Fruit fly (Drosophila melanogaster): ENCODE data around the gene Rpn13R.

The Rpn13R gene

DNA sequence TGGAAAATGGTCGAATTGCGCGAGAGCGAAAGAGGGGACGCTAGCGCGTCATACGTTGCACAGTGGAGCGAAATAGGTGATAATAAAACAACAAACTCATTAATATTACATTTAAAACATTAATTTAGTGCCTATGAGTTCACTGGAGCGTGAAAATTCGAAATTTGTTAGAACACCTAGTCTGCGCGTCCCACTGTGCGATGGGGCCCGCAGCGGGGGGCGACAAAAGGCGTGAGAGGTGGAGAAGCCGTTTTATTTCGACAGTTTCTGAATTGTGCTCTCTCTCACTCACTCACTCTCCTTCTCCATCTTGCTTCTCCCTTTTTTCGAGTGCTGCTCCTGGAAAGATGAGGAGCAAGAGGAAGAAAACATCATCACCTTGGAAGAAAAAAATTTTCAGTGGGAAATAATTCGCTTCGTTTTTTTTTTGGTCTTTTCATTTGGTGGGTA, 48.0 kb upstream of the Rpn13R start (continued):
- peak; percentile 59 for TF ChIP-seq CG3995 (GFP tag; optimal IDR thresholded peaks at IDR 0.05)
- TF ChIP-seq CG6254 (GFP tag; optimal IDR thresholded peaks at IDR 0.05): peak; percentile 91
- peak; percentile 77 for TF ChIP-seq CG33557 (GFP tag; optimal IDR thresholded peaks at IDR 0.05)
- peak; percentile 95 for TF ChIP-seq mam (GFP tag; optimal IDR thresholded peaks at IDR 0.05)
- peak; percentile 81 for TF ChIP-seq CG12104 (GFP tag; optimal IDR thresholded peaks at IDR 0.05)
- peak; percentile 89 for TF ChIP-seq Max (GFP tag; optimal IDR thresholded peaks at IDR 0.05)
- peak; percentile 78 for TF ChIP-seq CG9876 (GFP tag; optimal IDR thresholded peaks at IDR 0.05)
- TF ChIP-seq CG30020 (tag; optimal IDR thresholded peaks at IDR 0.05): peak; percentile 57
- TF ChIP-seq fu2 (GFP tag; optimal IDR thresholded peaks at IDR 0.05): peak; percentile 92
- TF ChIP-seq CG8281 (tag; optimal IDR thresholded peaks at IDR 0.05): peak; percentile 71
- TF ChIP-seq ara (GFP tag; IDR thresholded peaks at IDR 0.05): peak; percentile 96
- peak; percentile 82 for TF ChIP-seq Adf1 (GFP tag; IDR thresholded peaks at IDR 0.05)
- peak; percentile 95 for TF ChIP-seq CG9932 (GFP tag; IDR thresholded peaks at IDR 0.05)
- TF ChIP-seq ac (GFP tag; optimal IDR thresholded peaks at IDR 0.05): peak; percentile 88
- TF ChIP-seq CG4707 (GFP tag; optimal IDR thresholded peaks at IDR 0.05): peak; percentile 98
- peak; percentile 98 for TF ChIP-seq ci (GFP tag; IDR thresholded peaks at IDR 0.05)
- TF ChIP-seq zfh2 (GFP tag; optimal IDR thresholded peaks at IDR 0.05): peak; percentile 91
- peak; percentile 83 for TF ChIP-seq MTF-1 (GFP tag; optimal IDR thresholded peaks at IDR 0.05; ENCODE audit: borderline replicate concordance)
- TF ChIP-seq CG8388 (GFP tag; optimal IDR thresholded peaks at IDR 0.05): peak; percentile 81
- peak; percentile 94 for TF ChIP-seq onecut (GFP tag; IDR thresholded peaks at IDR 0.05)
- peak; percentile 94 for TF ChIP-seq pnt (GFP tag; optimal IDR thresholded peaks at IDR 0.05)
- TF ChIP-seq mld (GFP tag; IDR thresholded peaks at IDR 0.05; ENCODE audit: partially characterized antibody): 0 out of 3 replicates have a peak, but pooled peaks have one; percentile 55
- peak; percentile 94 for TF ChIP-seq CG1647 (GFP tag; optimal IDR thresholded peaks at IDR 0.05)
- peak; percentile 50; the same call in 2 of the 3 replicates for TF ChIP-seq CG34224 (GFP tag; IDR thresholded peaks at IDR 0.05; ENCODE audit: partially characterized antibody)
- TF ChIP-seq chinmo (GFP tag; IDR thresholded peaks at IDR 0.05; ENCODE audit: partially characterized antibody): 0 out of 4 replicates have a peak, but pooled peaks have one; percentile 38
- peak; percentile 91 for TF ChIP-seq crc (GFP tag; optimal IDR thresholded peaks at IDR 0.05)
- peak; percentile 89 for TF ChIP-seq ssp (GFP tag; IDR thresholded peaks at IDR 0.05)
- TF ChIP-seq btn (GFP tag; optimal IDR thresholded peaks at IDR 0.05): peak; percentile 87
- peak; percentile 88 for TF ChIP-seq CG11723 (GFP tag; optimal IDR thresholded peaks at IDR 0.05)
- TF ChIP-seq cato (GFP tag; optimal IDR thresholded peaks at IDR 0.05; ENCODE audit: borderline replicate concordance): peak; percentile 72
- peak; percentile 81 for TF ChIP-seq CG18011 (GFP tag; optimal IDR thresholded peaks at IDR 0.05)
- TF ChIP-seq sna (GFP tag; IDR thresholded peaks at IDR 0.05; ENCODE audit: partially characterized antibody): no peak
- peak; percentile 88 for TF ChIP-seq dati (GFP tag; IDR thresholded peaks at IDR 0.05)
- peak; percentile 93 for TF ChIP-seq sug (tag; optimal IDR thresholded peaks at IDR 0.05)
- TF ChIP-seq Rx (GFP tag; IDR thresholded peaks at IDR 0.05): peak; percentile 98
- peak; percentile 94 for TF ChIP-seq CG8765 (GFP tag; IDR thresholded peaks at IDR 0.05)
- peak; percentile 97 for TF ChIP-seq CG17328 (GFP tag; IDR thresholded peaks at IDR 0.05)
- peak; percentile 97 for TF ChIP-seq lilli (GFP tag; optimal IDR thresholded peaks at IDR 0.05)
- TF ChIP-seq gsb-n (tag; optimal IDR thresholded peaks at IDR 0.05): peak; percentile 91
- peak; percentile 90 for TF ChIP-seq CG33213 (GFP tag; optimal IDR thresholded peaks at IDR 0.05)
- peak; percentile 91 for TF ChIP-seq CG1233 (GFP tag; optimal IDR thresholded peaks at IDR 0.05)
- TF ChIP-seq Dref (GFP tag; IDR thresholded peaks at IDR 0.05): peak; percentile 45
- peak; percentile 94 for TF ChIP-seq toy (GFP tag; IDR thresholded peaks at IDR 0.05)
- peak; percentile 74 for TF ChIP-seq CG17186 (GFP tag; optimal IDR thresholded peaks at IDR 0.05)
- TF ChIP-seq chm (GFP tag; IDR thresholded peaks at IDR 0.05): peak; percentile 97
- peak; percentile 57 for TF ChIP-seq CG7928 (GFP tag; optimal IDR thresholded peaks at IDR 0.05)
- TF ChIP-seq CG32767 (GFP tag; IDR thresholded peaks at IDR 0.05): peak; percentile 99
- no peak for TF ChIP-seq Dfd (GFP tag; optimal IDR thresholded peaks at IDR 0.05)
- peak; percentile 97 for TF ChIP-seq HLH3B (GFP tag; IDR thresholded peaks at IDR 0.05)
- TF ChIP-seq CG15011 (GFP tag; optimal IDR thresholded peaks at IDR 0.05): peak; percentile 87
- peak; percentile 91 to 95 for TF ChIP-seq chif (GFP tag; optimal IDR thresholded peaks at IDR 0.05)
